Fruit fly (Drosophila melanogaster) whole organism, embryonic: ENCODE measurements around the gene Pdhb.

ENCODE experiments used
- Antp ChIP-seq: fragments of 200-800 bp; sonication (Bioruptor generic); optimal IDR thresholded peaks from 3 replicates; lab custom pipeline; 2016; ENCODE audit warnings: missing biosample characterization, missing genetic modification characterization
- Atf-2 ChIP-seq: fragments of 200-800 bp; sonication (Bioruptor generic); optimal IDR thresholded peaks from 2 replicates; lab custom pipeline; 2016; ENCODE audit warnings: missing biosample characterization, missing genetic modification characterization
- Awh ChIP-seq: fragments of 200-800 bp; sonication (Bioruptor generic); IDR thresholded peaks from 2 replicates; pipeline ENCODE4, ENCODE4 v1.3.6; 2022; ENCODE audit warnings: missing biosample characterization, missing genetic modification characterization
- CG10366 ChIP-seq: fragments of 200-800 bp; sonication (Bioruptor generic); IDR thresholded peaks from 2 replicates; pipeline ENCODE4 v1.3.6; 2022; ENCODE audit warnings: missing biosample characterization, missing genetic modification characterization
- CG11398 ChIP-seq: fragments of 200-800 bp; sonication (Bioruptor generic); optimal IDR thresholded peaks from 2 replicates; lab custom pipeline; 2016; ENCODE audit warnings: missing biosample characterization, missing genetic modification characterization
- CG12071 ChIP-seq: fragments of 200-800 bp; sonication (Bioruptor generic); optimal IDR thresholded peaks from 3 replicates; lab custom pipeline; 2018; ENCODE audit warnings: missing biosample characterization, mild to moderate bottlenecking, missing genetic modification characterization
- CG12659 ChIP-seq: fragments of 200-800 bp; sonication (Bioruptor generic); optimal IDR thresholded peaks from 3 replicates; lab custom pipeline; 2017; ENCODE audit warnings: mild to moderate bottlenecking, missing biosample characterization, missing genetic modification reagents, missing genetic modification characterization
- CG1603 ChIP-seq: fragments of 200-800 bp; sonication (Bioruptor generic); optimal IDR thresholded peaks from 2 replicates; lab custom pipeline; 2019; ENCODE audit warnings: missing biosample characterization, mild to moderate bottlenecking, missing genetic modification characterization, moderate library complexity
- CG17912 ChIP-seq: fragments of 200-800 bp; sonication (Bioruptor generic); optimal IDR thresholded peaks from 2 replicates; lab custom pipeline; 2018; ENCODE audit warnings: missing biosample characterization, mild to moderate bottlenecking, missing genetic modification characterization
- CG31224 ChIP-seq: fragments of 200-800 bp; sonication (Bioruptor generic); IDR thresholded peaks from 2 replicates; pipeline ENCODE4 v1.3.6; 2022; ENCODE audit warnings: missing biosample characterization, missing genetic modification characterization
- CG3163 ChIP-seq: fragments of 200-800 bp; sonication (Bioruptor generic); optimal IDR thresholded peaks from 3 replicates; lab custom pipeline; 2016; ENCODE audit warnings: missing biosample characterization, missing genetic modification characterization
- CG4424 ChIP-seq: fragments of 200-800 bp; sonication (Bioruptor generic); optimal IDR thresholded peaks from 3 replicates; lab custom pipeline; 2016; ENCODE audit warnings: missing biosample characterization, missing genetic modification characterization
- CG6654 ChIP-seq: fragments of 200-800 bp; sonication (Bioruptor generic); optimal IDR thresholded peaks from 2 replicates; lab custom pipeline; 2017; ENCODE audit warnings: missing biosample characterization, mild to moderate bottlenecking, missing genetic modification characterization
- CG7271 ChIP-seq: fragments of 200-800 bp; sonication (Bioruptor generic); optimal IDR thresholded peaks from 2 replicates; lab custom pipeline; 2018; ENCODE audit warnings: missing biosample characterization, mild to moderate bottlenecking, missing genetic modification characterization, moderate library complexity
- CG7357 ChIP-seq: fragments of 200-800 bp; sonication (Bioruptor generic); IDR thresholded peaks from 3 replicates; pipeline ENCODE4 v1.3.6; 2022; ENCODE audit warnings: missing biosample characterization, missing genetic modification characterization
- CG7745 ChIP-seq: fragments of 200-800 bp; sonication (Bioruptor generic); optimal IDR thresholded peaks from 2 replicates; lab custom pipeline; 2018; ENCODE audit warnings: missing biosample characterization, mild to moderate bottlenecking, missing genetic modification characterization, moderate library complexity
- CG7839 ChIP-seq: fragments of 200-800 bp; sonication (Bioruptor generic); optimal IDR thresholded peaks from 3 replicates; lab custom pipeline; 2018; ENCODE audit warnings: missing biosample characterization, mild to moderate bottlenecking, missing genetic modification characterization, moderate library complexity
- CG8290 ChIP-seq, 3 experiments: fragments of 200-800 bp; sonication (Bioruptor generic); optimal IDR thresholded peaks; 2 replicates each; lab custom pipeline; 2016 to 2019; ENCODE audit warnings: missing biosample characterization in 3 of 3, missing genetic modification characterization in 3 of 3, mild to moderate bottlenecking in 2 of 3, moderate library complexity in 1 of 3
- CG9727 ChIP-seq: fragments of 200-800 bp; sonication (Bioruptor generic); optimal IDR thresholded peaks from 3 replicates; lab custom pipeline; 2017; ENCODE audit warnings: missing biosample characterization, mild to moderate bottlenecking, missing genetic modification characterization
- CG9876 ChIP-seq: fragments of 200-800 bp; sonication (Bioruptor generic); optimal IDR thresholded peaks from 2 replicates; lab custom pipeline; 2016; ENCODE audit warnings: missing biosample characterization, missing genetic modification characterization
- H2.0 ChIP-seq: fragments of 200-800 bp; sonication (Bioruptor generic); IDR thresholded peaks from 2 replicates; pipeline ENCODE4 v1.3.6; 2022; ENCODE audit warnings: missing biosample characterization, missing genetic modification characterization
- HmgZ ChIP-seq: fragments of 200-800 bp; sonication (Bioruptor generic); optimal IDR thresholded peaks from 2 replicates; lab custom pipeline; 2018; ENCODE audit warnings: missing biosample characterization, mild to moderate bottlenecking, missing genetic modification characterization
- Lpt ChIP-seq: fragments of >200 bp; optimal IDR thresholded peaks from 2 replicates; lab custom pipeline; 2018; ENCODE audit warnings: missing biosample characterization, missing genetic modification characterization
- Optix ChIP-seq: fragments of 200-800 bp; sonication (Bioruptor generic); IDR thresholded peaks from 3 replicates; pipeline ENCODE4 v1.3.6; 2022; ENCODE audit warnings: missing biosample characterization, missing genetic modification characterization
- Ravus ChIP-seq: fragments of 200-800 bp; sonication (Bioruptor generic); IDR thresholded peaks from 2 replicates; pipeline ENCODE4 v1.3.6; 2022; ENCODE audit warnings: missing biosample characterization, missing genetic modification characterization
- Side ChIP-seq: fragments of 200-800 bp; sonication (Bioruptor generic); optimal IDR thresholded peaks from 2 replicates; lab custom pipeline; 2016; ENCODE audit warnings: missing biosample characterization, missing genetic modification characterization
- Ssrp ChIP-seq: fragments of 200-800 bp; sonication (Bioruptor generic); optimal IDR thresholded peaks from 2 replicates; lab custom pipeline; 2018; ENCODE audit warnings: missing biosample characterization, mild to moderate bottlenecking, missing genetic modification characterization, moderate library complexity
- ato ChIP-seq: fragments of 200-800 bp; sonication (Bioruptor generic); IDR thresholded peaks from 2 replicates; pipeline ENCODE4 v1.3.6; 2022; ENCODE audit warnings: missing biosample characterization, missing genetic modification characterization; ENCODE audit not compliant: partially characterized antibody
- cas ChIP-seq: fragments of 200-800 bp; sonication (Bioruptor generic); IDR thresholded peaks from 2 replicates; pipeline ENCODE4 v1.3.6; 2022; ENCODE audit warnings: missing biosample characterization, missing genetic modification characterization
- ci ChIP-seq: fragments of 200-800 bp; sonication (Bioruptor generic); IDR thresholded peaks from 3 replicates; pipeline ENCODE4 v1.3.6; 2022; ENCODE audit warnings: missing biosample characterization, missing genetic modification characterization
- crol ChIP-seq: fragments of 200-800 bp; sonication (Bioruptor generic); IDR thresholded peaks from 2 replicates; pipeline ENCODE4 v1.3.6; 2022; ENCODE audit warnings: missing biosample characterization, missing genetic modification characterization
- disco-r ChIP-seq: fragments of 200-800 bp; sonication (Bioruptor generic); optimal IDR thresholded peaks from 2 replicates; lab custom pipeline; 2016; ENCODE audit warnings: missing biosample characterization, missing genetic modification characterization
- dmrt99B ChIP-seq: fragments of 200-800 bp; sonication (Bioruptor generic); optimal IDR thresholded peaks from 2 replicates; lab custom pipeline; 2018; ENCODE audit warnings: missing biosample characterization, mild to moderate bottlenecking, missing genetic modification characterization, moderate library complexity
- dpn ChIP-seq, 2 experiments: fragments of 200-800 bp; sonication (Bioruptor generic); optimal IDR thresholded peaks; 3 replicates each; lab custom pipeline; 2016; ENCODE audit warnings: missing biosample characterization in 2 of 2, missing genetic modification characterization in 2 of 2
- exex ChIP-seq: fragments of 200-800 bp; sonication (Bioruptor generic); optimal IDR thresholded peaks from 4 replicates; lab custom pipeline; 2018; ENCODE audit warnings: missing biosample characterization, mild to moderate bottlenecking, missing genetic modification characterization, moderate library complexity
- fd64A ChIP-seq: fragments of 200-800 bp; sonication (Bioruptor generic); optimal IDR thresholded peaks from 3 replicates; lab custom pipeline; 2018; ENCODE audit warnings: missing biosample characterization, mild to moderate bottlenecking, missing genetic modification characterization
- hb ChIP-seq: fragments of 200-800 bp; sonication (Bioruptor generic); IDR thresholded peaks from 3 replicates; pipeline ENCODE4 v1.3.6; 2022; ENCODE audit warnings: missing biosample characterization, missing genetic modification characterization; ENCODE audit not compliant: partially characterized antibody
- hbn ChIP-seq: fragments of 200-800 bp; sonication (Bioruptor generic); IDR thresholded peaks from 2 replicates; pipeline ENCODE4 v1.3.6; 2022; ENCODE audit warnings: missing biosample characterization, missing genetic modification characterization; ENCODE audit not compliant: partially characterized antibody
- ken ChIP-seq: fragments of 200-800 bp; sonication (Bioruptor generic); IDR thresholded peaks from 3 replicates; pipeline ENCODE4 v1.3.6; 2022; ENCODE audit warnings: missing biosample characterization, missing genetic modification characterization
- luna ChIP-seq: fragments of 200-800 bp; sonication (Bioruptor generic); optimal IDR thresholded peaks from 2 replicates; lab custom pipeline; 2016; ENCODE audit warnings: missing biosample characterization, missing genetic modification characterization
- maf-S ChIP-seq: fragments of 200-800 bp; sonication (Bioruptor generic); optimal IDR thresholded peaks from 2 replicates; lab custom pipeline; 2016; ENCODE audit warnings: missing biosample characterization, missing genetic modification characterization
- nom ChIP-seq: fragments of 200-800 bp; sonication (Bioruptor generic); optimal IDR thresholded peaks from 2 replicates; lab custom pipeline; 2017; ENCODE audit warnings: missing biosample characterization, missing genetic modification characterization, mild to moderate bottlenecking, moderate library complexity, missing genetic modification reagents
- org-1 ChIP-seq: fragments of 200-800 bp; sonication (Bioruptor generic); optimal IDR thresholded peaks from 2 replicates; lab custom pipeline; 2017; ENCODE audit warnings: missing biosample characterization, missing genetic modification characterization
- peb ChIP-seq: fragments of 200-800 bp; sonication (Bioruptor generic); IDR thresholded peaks from 2 replicates; pipeline ENCODE4 v1.3.6; 2022; ENCODE audit warnings: missing biosample characterization, missing genetic modification characterization
- ro ChIP-seq: fragments of 200-800 bp; sonication (Bioruptor generic); IDR thresholded peaks from 2 replicates; pipeline ENCODE4 v1.3.6; 2022; ENCODE audit warnings: missing biosample characterization, missing genetic modification characterization
- sens ChIP-seq: fragments of 200-800 bp; sonication (Bioruptor generic); peaks from one replicate; lab custom pipeline; 2016; ENCODE audit warnings: missing biosample characterization, missing genetic modification characterization
- sens-2 ChIP-seq: fragments of 200-800 bp; sonication (Bioruptor generic); IDR thresholded peaks from 2 replicates; pipeline ENCODE4 v1.3.6; 2022; ENCODE audit warnings: missing biosample characterization, missing genetic modification characterization
- slbo ChIP-seq: fragments of 200-800 bp; sonication (Bioruptor generic); IDR thresholded peaks from 2 replicates; pipeline ENCODE4 v1.3.6; 2022; ENCODE audit warnings: missing biosample characterization, missing genetic modification characterization
- so ChIP-seq: fragments of 200-800 bp; sonication (Bioruptor generic); IDR thresholded peaks from 3 replicates; pipeline ENCODE4 v1.3.6; 2022; ENCODE audit warnings: missing biosample characterization, missing genetic modification characterization
- sqz ChIP-seq: fragments of 200-800 bp; sonication (Bioruptor generic); optimal IDR thresholded peaks from 3 replicates; lab custom pipeline; 2018; ENCODE audit warnings: missing biosample characterization, mild to moderate bottlenecking, missing genetic modification characterization
- trh ChIP-seq: fragments of 200-800 bp; sonication (Bioruptor generic); optimal IDR thresholded peaks from 2 replicates; lab custom pipeline; 2016; ENCODE audit warnings: missing biosample characterization, missing genetic modification characterization
- ttk ChIP-seq: fragments of 200-800 bp; sonication (Bioruptor generic); IDR thresholded peaks from 2 replicates; pipeline ENCODE4 v2.1.2; 2022; ENCODE audit warnings: missing biosample characterization, missing genetic modification characterization

Pdhb gene

dm6 chr3R:29153197-29153644, 40.4 kb downstream of the Pdhb start, which contains the start of the genes Slbp and Rpn2 (continued):
- TF ChIP-seq CG8290 (GFP tag; optimal IDR thresholded peaks at IDR 0.05; lab: Kevin White, UChicago), result peak; percentile 54
- peak in 1 of 2 experiments; percentile 64 for TF ChIP-seq CG8290 (tag; optimal IDR thresholded peaks at IDR 0.05; lab: Kevin White, UChicago)
- no peak for TF ChIP-seq CG7745 (tag; lab: Kevin White, UChicago)
- no peak for TF ChIP-seq CG17912
- TF ChIP-seq CG4424 (GFP tag; lab: Kevin White, UChicago), result no peak
- no peak for TF ChIP-seq CG7357 (GFP tag; lab: Robert Waterston, UW)
- TF ChIP-seq Lpt (GFP tag; lab: Kevin White, UChicago), result no peak
- TF ChIP-seq CG1603 (tag; lab: Kevin White, UChicago), result peak; percentile 86
- TF ChIP-seq HmgZ, result peak; percentile 88
- TF ChIP-seq Antp (GFP tag; lab: Kevin White, UChicago), result no peak
- TF ChIP-seq Ravus (GFP tag; lab: Robert Waterston, UW), result no peak
- peak; percentile 85 for TF ChIP-seq sens (GFP tag; lab: Kevin White, UChicago)
- peak; percentile 16 for TF ChIP-seq Atf-2 (GFP tag; lab: Kevin White, UChicago)
- TF ChIP-seq sens-2, result no peak
- TF ChIP-seq cas (GFP tag; lab: Robert Waterston, UW), result no peak
- no peak for TF ChIP-seq Awh (GFP tag; lab: Robert Waterston, UW)
- no peak for TF ChIP-seq fd64A (GFP tag; lab: Kevin White, UChicago)
- no peak for TF ChIP-seq dmrt99B (tag; lab: Kevin White, UChicago)
- no peak for TF ChIP-seq CG31224 (GFP tag; lab: Robert Waterston, UW)
- peak; percentile 82; the same call in 2 of the 3 replicates for TF ChIP-seq hb (GFP tag; lab: Robert Waterston, UW)
- TF ChIP-seq peb (GFP tag; lab: Robert Waterston, UW), result no peak
- no peak for TF ChIP-seq Ssrp
- no peak for TF ChIP-seq disco-r (GFP tag; lab: Kevin White, UChicago)
- peak; percentile 20 for TF ChIP-seq CG7271
- 0 out of 3 replicates have a peak, but pooled peaks have one; percentile 52 for TF ChIP-seq ci
- TF ChIP-seq CG9876 (GFP tag; lab: Kevin White, UChicago), result peak; percentile 7
- TF ChIP-seq hbn, result peak; percentile 95
- peak; percentile 11 for TF ChIP-seq nom (GFP tag; lab: Kevin White, UChicago)
- 0 out of 3 replicates have a peak, but pooled peaks have one; percentile 46 for TF ChIP-seq so
- TF ChIP-seq Optix (GFP tag; lab: Robert Waterston, UW), result no peak
- TF ChIP-seq slbo (GFP tag; lab: Robert Waterston, UW), result peak; percentile 47
- TF ChIP-seq crol (GFP tag; lab: Robert Waterston, UW), result no peak
- TF ChIP-seq CG7839 (tag; lab: Kevin White, UChicago), result no peak
- no peak for TF ChIP-seq CG12071 (GFP tag; lab: Kevin White, UChicago)
- peak; percentile 68 for TF ChIP-seq maf-S
- TF ChIP-seq org-1, result no peak
- peak; percentile 30 for TF ChIP-seq exex (tag; lab: Kevin White, UChicago)
- no peak for TF ChIP-seq trh
- peak; percentile 60 for TF ChIP-seq Side (GFP tag; lab: Kevin White, UChicago)
- peak; percentile 40 to 58 for TF ChIP-seq dpn (GFP tag; optimal IDR thresholded peaks at IDR 0.05; lab: Kevin White, UChicago)
- TF ChIP-seq CG10366, result no peak
- peak; percentile 82 for TF ChIP-seq CG12659 (GFP tag; lab: Kevin White, UChicago)
- no peak for TF ChIP-seq ro (GFP tag; lab: Robert Waterston, UW)
- TF ChIP-seq CG11398 (GFP tag; lab: Kevin White, UChicago), result no peak
- TF ChIP-seq ato (GFP tag; lab: Robert Waterston, UW), result peak; percentile 74; the same call in 1 of the 2 replicates
- TF ChIP-seq ttk (GFP tag; lab: Robert Waterston, UW), result no peak
- peak; percentile 45 for TF ChIP-seq CG9727
- peak; percentile 59 for TF ChIP-seq CG3163 (GFP tag; lab: Kevin White, UChicago)
- no peak for TF ChIP-seq sqz (GFP tag; lab: Kevin White, UChicago)
- TF ChIP-seq luna (GFP tag; lab: Kevin White, UChicago), result no peak
- TF ChIP-seq H2.0 (GFP tag; lab: Robert Waterston, UW), result no peak
- TF ChIP-seq ken (GFP tag; lab: Robert Waterston, UW), result no peak
- TF ChIP-seq CG6654 (GFP tag; lab: Kevin White, UChicago), result no peak
